Worm (Caenorhabditis elegans): ENCODE measurements around the gene twk-9.
"Not testable (repeated sequence)": the region's sequence is repeated elsewhere in the genome, so short reads cannot be mapped to it uniquely, and the experiment has no call there.

twk-9 gene

ce11 chrIV:9680841-9681240, 12.1 kb upstream of the twk-9 start, which contains the start of gene ins-8:
Gene ins-8, minus strand, starts transcription at chrIV:9680941.
- no peak for TF ChIP-seq hmg-4 (GFP tag; optimal IDR thresholded peaks at IDR 0.05)
- no peak for TF ChIP-seq tbx-37 (GFP tag; conservative IDR thresholded peaks at IDR 0.05)
- TF ChIP-seq tbx-11 (GFP tag; IDR thresholded peaks at IDR 0.05) = no peak
- TF ChIP-seq hmbx-1 (tag; optimal IDR thresholded peaks at IDR 0.05) = no peak
- no peak for TF ChIP-seq ceh-36 (tag; optimal IDR thresholded peaks at IDR 0.05)
- TF ChIP-seq sea-1 (GFP tag; conservative IDR thresholded peaks at IDR 0.05) = no peak
- no peak for TF ChIP-seq tra-4 (tag; optimal IDR thresholded peaks at IDR 0.05)
- no peak for TF ChIP-seq flt-1 (GFP tag; IDR thresholded peaks at IDR 0.05)
- no peak for TF ChIP-seq B0310.2 (tag; optimal IDR thresholded peaks at IDR 0.05)
- TF ChIP-seq scrt-1 (GFP tag; IDR thresholded peaks at IDR 0.05) = no peak
- TF ChIP-seq F13C5.2 (tag; optimal IDR thresholded peaks at IDR 0.05) = no peak
- TF ChIP-seq hnd-1 (tag; optimal IDR thresholded peaks at IDR 0.05) = no peak

ce11 chrIV:9682514-9682913, 10.5 kb upstream of the twk-9 start, which contains the start of gene ins-7:
Gene ins-7, minus strand, starts transcription at chrIV:9682845.
- TF ChIP-seq aly-1 (tag; optimal IDR thresholded peaks at IDR 0.05) (no peak), pes-1 (GFP tag; IDR thresholded peaks at IDR 0.05) (no peak), tbx-11 (GFP tag; IDR thresholded peaks at IDR 0.05) (no peak), B0310.2 (tag; optimal IDR thresholded peaks at IDR 0.05) (no peak)

DNA sequence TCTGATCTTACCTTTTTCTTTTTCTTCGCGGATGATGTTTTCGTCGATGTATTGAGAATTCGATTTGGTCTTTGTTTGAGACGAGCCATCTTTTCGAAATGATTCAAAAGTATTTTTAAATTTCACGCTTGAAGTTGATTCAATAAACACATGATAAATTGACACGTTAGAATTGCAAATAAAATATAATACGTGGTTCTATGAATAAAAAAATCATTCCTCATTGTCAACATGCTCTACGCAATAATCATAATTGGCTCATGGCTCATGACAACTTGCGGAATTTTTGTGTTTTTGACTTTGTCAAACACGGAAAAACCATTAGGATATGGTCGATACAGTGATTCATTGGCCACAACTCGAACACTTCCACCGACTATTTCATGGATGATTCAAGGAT, 9.5 kb upstream of the twk-9 start, which contains the start of the genes htas-1 and ZK1251.3:
Gene htas-1 (minus strand): TSS at position 101 of the 400 bp plus-strand sequence.
Gene ZK1251.3 (plus strand): TSS at position 226 of the 400 bp plus-strand sequence.
- no peak for TF ChIP-seq tra-4 (tag; optimal IDR thresholded peaks at IDR 0.05)
- TF ChIP-seq tbx-37 (GFP tag; conservative IDR thresholded peaks at IDR 0.05) = no peak
- TF ChIP-seq flt-1 (GFP tag; IDR thresholded peaks at IDR 0.05) = no peak
- TF ChIP-seq hnd-1 (tag; optimal IDR thresholded peaks at IDR 0.05) = no peak

- not testable (repeated sequence) for TF ChIP-seq tra-4 (tag; optimal IDR thresholded peaks at IDR 0.05); pes-1 (GFP tag; IDR thresholded peaks at IDR 0.05); B0310.2 (tag; optimal IDR thresholded peaks at IDR 0.05)
These were observed 4.3 kb upstream of the twk-9 start, which contains the start of gene msp-76 for ce11 chrIV:9688715-9689114. Gene msp-76, plus strand, starts transcription at chrIV:9689015.

DNA sequence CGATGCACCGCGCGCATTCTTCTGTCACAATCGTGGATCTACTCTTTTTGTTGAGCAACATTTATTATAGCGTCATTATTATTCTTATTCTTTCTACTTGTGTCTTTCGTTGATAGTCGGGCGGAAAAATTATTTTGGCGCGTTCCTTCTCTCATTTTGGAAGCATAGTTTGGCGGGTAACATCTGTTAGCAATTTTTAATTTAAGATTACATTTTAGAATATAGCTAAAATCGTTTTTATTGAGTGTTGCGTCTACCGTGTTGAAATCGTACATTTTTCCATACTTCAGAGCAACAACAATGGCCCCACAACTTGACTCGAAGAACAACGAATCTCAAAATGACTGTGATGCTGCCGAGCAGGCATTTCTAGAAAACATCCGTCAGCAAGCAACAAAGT, 2.3 kb upstream of the twk-9 start, which contains the start of gene sdz-36:
Gene sdz-36 (plus strand): TSS at position 301 of the 400 bp plus-strand sequence.
- TF ChIP-seq ama-1 (optimal IDR thresholded peaks at IDR 0.05) (no peak), hnd-1 (tag; optimal IDR thresholded peaks at IDR 0.05) (no peak), tbx-37 (GFP tag; conservative IDR thresholded peaks at IDR 0.05) (no peak), tbx-11 (GFP tag; IDR thresholded peaks at IDR 0.05) (no peak), hmg-4 (GFP tag; optimal IDR thresholded peaks at IDR 0.05) (no peak)

- TF ChIP-seq sea-1 (GFP tag; conservative IDR thresholded peaks at IDR 0.05) (no peak), pes-1 (GFP tag; IDR thresholded peaks at IDR 0.05) (no peak), scrt-1 (GFP tag; IDR thresholded peaks at IDR 0.05) (no peak), aly-1 (tag; optimal IDR thresholded peaks at IDR 0.05) (no peak), tbx-37 (GFP tag; conservative IDR thresholded peaks at IDR 0.05) (no peak), ceh-13 (GFP tag; optimal IDR thresholded peaks at IDR 0.05) (no peak), tbx-11 (GFP tag; IDR thresholded peaks at IDR 0.05) (no peak), hmg-4 (GFP tag; optimal IDR thresholded peaks at IDR 0.05) (no peak), ceh-36 (tag; optimal IDR thresholded peaks at IDR 0.05) (no peak), F13C5.2 (tag; optimal IDR thresholded peaks at IDR 0.05) (no peak), B0310.2 (tag; optimal IDR thresholded peaks at IDR 0.05) (no peak), ama-1 (optimal IDR thresholded peaks at IDR 0.05) (no peak), ets-7 (tag; optimal IDR thresholded peaks at IDR 0.05) (no peak), flt-1 (GFP tag; IDR thresholded peaks at IDR 0.05) (no peak), tra-4 (tag; optimal IDR thresholded peaks at IDR 0.05) (no peak), hnd-1 (tag; optimal IDR thresholded peaks at IDR 0.05) (no peak)
These were observed 3.5 kb downstream of the twk-9 start for ce11 chrIV:9696513-9696912.

- TF ChIP-seq ceh-13 (GFP tag; optimal IDR thresholded peaks at IDR 0.05) (no peak), ceh-36 (tag; optimal IDR thresholded peaks at IDR 0.05) (no peak), F13C5.2 (tag; optimal IDR thresholded peaks at IDR 0.05) (no peak), hmg-4 (GFP tag; optimal IDR thresholded peaks at IDR 0.05) (no peak), tbx-37 (GFP tag; conservative IDR thresholded peaks at IDR 0.05) (no peak), scrt-1 (GFP tag; IDR thresholded peaks at IDR 0.05) (no peak), hmbx-1 (tag; optimal IDR thresholded peaks at IDR 0.05) (no peak), pes-1 (GFP tag; IDR thresholded peaks at IDR 0.05) (no peak), ets-7 (tag; optimal IDR thresholded peaks at IDR 0.05) (no peak), hnd-1 (tag; optimal IDR thresholded peaks at IDR 0.05) (no peak), tra-4 (tag; optimal IDR thresholded peaks at IDR 0.05) (no peak), sea-1 (GFP tag; conservative IDR thresholded peaks at IDR 0.05) (no peak), tbx-11 (GFP tag; IDR thresholded peaks at IDR 0.05) (no peak), aly-1 (tag; optimal IDR thresholded peaks at IDR 0.05) (no peak)
These were observed 4.9 kb downstream of the twk-9 start for ce11 chrIV:9697869-9698268.

DNA sequence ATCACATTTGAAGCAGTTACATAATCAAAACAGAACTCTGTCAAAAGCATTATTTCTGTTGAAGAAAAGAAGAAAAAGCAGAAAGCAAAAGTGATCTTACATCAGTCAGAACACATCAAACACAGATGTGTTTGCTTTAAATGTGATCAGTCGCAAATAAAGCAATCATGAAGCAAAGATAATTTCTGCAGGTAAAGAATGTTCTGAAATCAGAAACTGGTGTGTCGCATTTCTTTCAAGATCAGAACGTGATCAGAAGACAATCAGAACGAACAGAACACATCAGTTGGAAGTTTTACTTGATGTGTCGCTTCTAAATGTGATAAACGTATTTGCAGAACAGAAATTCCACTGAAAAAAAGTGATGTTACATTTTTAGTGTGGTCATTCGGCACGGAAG, 6.1 kb downstream of the twk-9 start:
- TF ChIP-seq ets-7 (tag; optimal IDR thresholded peaks at IDR 0.05) (no peak), hmbx-1 (tag; optimal IDR thresholded peaks at IDR 0.05) (no peak), tbx-11 (GFP tag; IDR thresholded peaks at IDR 0.05) (no peak), tbx-37 (GFP tag; conservative IDR thresholded peaks at IDR 0.05) (no peak), hmg-4 (GFP tag; optimal IDR thresholded peaks at IDR 0.05) (no peak), sea-1 (GFP tag; conservative IDR thresholded peaks at IDR 0.05) (no peak), F13C5.2 (tag; optimal IDR thresholded peaks at IDR 0.05) (no peak), hnd-1 (tag; optimal IDR thresholded peaks at IDR 0.05) (no peak), aly-1 (tag; optimal IDR thresholded peaks at IDR 0.05) (no peak)

Measured in whole organism, early embryonic.